Worm (Caenorhabditis elegans): ENCODE measurements around the gene T22C8.1.

- TF ChIP-seq duxl-1 (tag; optimal IDR thresholded peaks at IDR 0.05; ENCODE audit: poor library complexity): no peak
- no peak for TF ChIP-seq nhr-111 (GFP tag; optimal IDR thresholded peaks at IDR 0.05)
- no peak for TF ChIP-seq tra-1 (GFP tag; IDR thresholded peaks at IDR 0.05)
- no peak for TF ChIP-seq nhr-237 (tag; optimal IDR thresholded peaks at IDR 0.05)
- no peak for TF ChIP-seq T26A8.4 (GFP tag; IDR thresholded peaks at IDR 0.05)
- TF ChIP-seq lsy-2 (tag; optimal IDR thresholded peaks at IDR 0.05): no peak
- peak; percentile 16 for TF ChIP-seq nhr-28 (tag; optimal IDR thresholded peaks at IDR 0.05)
- no peak for TF ChIP-seq Y48G9A.11 (GFP tag; IDR thresholded peaks at IDR 0.05)
- no peak for TF ChIP-seq skn-1 (tag; optimal IDR thresholded peaks at IDR 0.05)
These were observed 17.5 kb downstream of the T22C8.1 start, which contains the start of gene T22C8.6 for ce11 chrII:8630088-8630487.

Data from whole organism, L4 larva.